Fruit fly (Drosophila melanogaster) whole organism, embryonic: ENCODE data around the gene Not10.

ENCODE experiments used
- Ada2b ChIP-seq: fragments of 200-800 bp; sonication (Bioruptor generic); IDR thresholded peaks from 2 replicates; pipeline ENCODE4 v1.3.6; 2022; ENCODE audit warnings: missing biosample characterization, missing genetic modification characterization
- Atf3 ChIP-seq: fragments of 200-800 bp; sonication (Bioruptor generic); optimal IDR thresholded peaks from 3 replicates; lab custom pipeline; 2016; ENCODE audit warnings: missing biosample characterization, missing genetic modification characterization
- B-H1 ChIP-seq: fragments of 200-800 bp; sonication (Bioruptor generic); IDR thresholded peaks from 3 replicates; pipeline ENCODE4 v1.3.6; 2022; ENCODE audit warnings: missing biosample characterization, missing genetic modification characterization
- BtbVII ChIP-seq: fragments of 200-800 bp; sonication (Bioruptor generic); optimal IDR thresholded peaks from 3 replicates; lab custom pipeline; 2017; ENCODE audit warnings: missing biosample characterization, mild to moderate bottlenecking, missing genetic modification characterization
- CG1024 ChIP-seq: fragments of 200-800 bp; sonication (Bioruptor generic); IDR thresholded peaks from 2 replicates; pipeline ENCODE4 v1.3.6; 2022; ENCODE audit warnings: missing biosample characterization, missing genetic modification characterization
- CG10274 ChIP-seq: fragments of 200-800 bp; sonication (Bioruptor generic); optimal IDR thresholded peaks from 3 replicates; lab custom pipeline; 2017; ENCODE audit warnings: missing biosample characterization, mild to moderate bottlenecking, missing genetic modification characterization
- CG12155 ChIP-seq: fragments of 200-800 bp; sonication (Bioruptor generic); optimal IDR thresholded peaks from 3 replicates; lab custom pipeline; 2016; ENCODE audit warnings: missing biosample characterization, missing genetic modification characterization
- CG13894 ChIP-seq: fragments of 200-800 bp; sonication (Bioruptor generic); optimal IDR thresholded peaks from 3 replicates; lab custom pipeline; 2018; ENCODE audit warnings: missing biosample characterization, mild to moderate bottlenecking, missing genetic modification characterization, moderate library complexity
- CG14014 ChIP-seq: fragments of 200-800 bp; sonication (Bioruptor generic); IDR thresholded peaks from 2 replicates; pipeline ENCODE4 v1.3.6; 2022; ENCODE audit warnings: missing biosample characterization, missing genetic modification characterization
- CG15514 ChIP-seq: fragments of 200-800 bp; sonication (Bioruptor generic); optimal IDR thresholded peaks from 3 replicates; lab custom pipeline; 2017; ENCODE audit warnings: missing biosample characterization, missing genetic modification characterization, mild to moderate bottlenecking, moderate library complexity, missing genetic modification reagents
- CG15601 ChIP-seq: fragments of 200-800 bp; sonication (Bioruptor generic); optimal IDR thresholded peaks from 3 replicates; lab custom pipeline; 2019; ENCODE audit warnings: missing biosample characterization, mild to moderate bottlenecking, missing genetic modification characterization, moderate library complexity
- CG16779 ChIP-seq: fragments of 200-800 bp; sonication (Bioruptor generic); IDR thresholded peaks from 2 replicates; pipeline ENCODE4 v1.3.6; 2022; ENCODE audit warnings: missing biosample characterization, missing genetic modification characterization
- CG16815 ChIP-seq: fragments of 200-800 bp; sonication (Bioruptor generic); optimal IDR thresholded peaks from 3 replicates; lab custom pipeline; 2017; ENCODE audit warnings: missing biosample characterization, mild to moderate bottlenecking, missing genetic modification characterization
- CG17829 ChIP-seq: fragments of 200-800 bp; optimal IDR thresholded peaks from 2 replicates; lab custom pipeline; 2019; ENCODE audit warnings: missing biosample characterization, mild to moderate bottlenecking, missing genetic modification characterization, moderate library complexity
- CG18262 ChIP-seq: fragments of 200-800 bp; optimal IDR thresholded peaks from 3 replicates; lab custom pipeline; 2019; ENCODE audit warnings: missing biosample characterization, mild to moderate bottlenecking, missing genetic modification characterization, moderate library complexity
- CG3281 ChIP-seq: fragments of 200-800 bp; sonication (Bioruptor generic); optimal IDR thresholded peaks from 3 replicates; lab custom pipeline; 2017; ENCODE audit warnings: missing biosample characterization, mild to moderate bottlenecking, missing genetic modification characterization
- CG6765 ChIP-seq: fragments of 200-800 bp; sonication (Bioruptor generic); optimal IDR thresholded peaks from 3 replicates; lab custom pipeline; 2017; ENCODE audit warnings: missing biosample characterization, mild to moderate bottlenecking, missing genetic modification characterization
- CG7372 ChIP-seq: fragments of 200-800 bp; sonication (Bioruptor generic); IDR thresholded peaks from 2 replicates; pipeline ENCODE4 v1.3.6; 2022; ENCODE audit warnings: missing biosample characterization, missing genetic modification characterization
- CG7556 ChIP-seq: fragments of 200-800 bp; sonication (Bioruptor generic); optimal IDR thresholded peaks from 2 replicates; lab custom pipeline; 2017; ENCODE audit warnings: missing biosample characterization, mild to moderate bottlenecking, missing genetic modification characterization
- CG9797 ChIP-seq: fragments of 200-800 bp; sonication (Bioruptor generic); optimal IDR thresholded peaks from 3 replicates; lab custom pipeline; 2018; ENCODE audit warnings: missing biosample characterization, mild to moderate bottlenecking, missing genetic modification characterization
- CG9932 ChIP-seq: fragments of 200-800 bp; sonication (Bioruptor generic); IDR thresholded peaks from 2 replicates; pipeline ENCODE4 v1.3.6; 2022; ENCODE audit warnings: missing biosample characterization, missing genetic modification characterization
- Camta ChIP-seq: fragments of 200-800 bp; sonication (Bioruptor generic); optimal IDR thresholded peaks from 2 replicates; lab custom pipeline; 2016; ENCODE audit warnings: missing biosample characterization, missing genetic modification characterization
- CkIIα-i1 ChIP-seq: fragments of 200-800 bp; sonication (Bioruptor generic); IDR thresholded peaks from 2 replicates; pipeline ENCODE4 v1.3.6; 2022; ENCODE audit warnings: missing biosample characterization, missing genetic modification characterization
- Dip2 ChIP-seq: fragments of 200-800 bp; sonication (Bioruptor generic); IDR thresholded peaks from 2 replicates; pipeline ENCODE4 v1.3.6; 2022; ENCODE audit warnings: missing biosample characterization, missing genetic modification characterization
- Gug ChIP-seq: fragments of 200-800 bp; sonication (Bioruptor generic); IDR thresholded peaks from 4 replicates; pipeline ENCODE4 v1.3.6; 2022; ENCODE audit warnings: missing biosample characterization, missing genetic modification characterization
- HLH4C ChIP-seq: fragments of 200-800 bp; sonication (Bioruptor generic); IDR thresholded peaks from 3 replicates; pipeline ENCODE4 v1.3.6; 2022; ENCODE audit warnings: missing biosample characterization, missing genetic modification characterization; ENCODE audit not compliant: partially characterized antibody
- Hr78 ChIP-seq, 2 experiments: fragments of 200-800 bp in 1 of 2; fragments of >200 bp in 1 of 2; sonication (Bioruptor generic) in 1 of 2; optimal IDR thresholded peaks; 2 replicates each; lab custom pipeline; 2017 to 2019; ENCODE audit warnings: missing biosample characterization in 2 of 2, missing genetic modification characterization in 2 of 2, mild to moderate bottlenecking in 1 of 2, moderate library complexity in 1 of 2
- NK7.1 ChIP-seq: fragments of 200-800 bp; sonication (Bioruptor generic); optimal IDR thresholded peaks from 3 replicates; lab custom pipeline; 2016; ENCODE audit warnings: missing biosample characterization, missing genetic modification characterization
- Scr ChIP-seq: fragments of 200-800 bp; sonication (Bioruptor generic); IDR thresholded peaks from 2 replicates; pipeline ENCODE4 v1.3.6; 2022; ENCODE audit warnings: missing biosample characterization, missing genetic modification characterization; ENCODE audit not compliant: partially characterized antibody
- TFAM ChIP-seq: fragments of 200-800 bp; sonication (Bioruptor generic); optimal IDR thresholded peaks from 2 replicates; lab custom pipeline; 2017; ENCODE audit warnings: missing biosample characterization, missing genetic modification characterization, inconsistent platforms
- Xrp1 ChIP-seq: fragments of 200-800 bp; sonication (Bioruptor generic); IDR thresholded peaks from 2 replicates; pipeline ENCODE4 v1.3.6; 2022; ENCODE audit warnings: missing biosample characterization, missing genetic modification characterization
- ap ChIP-seq: fragments of 200-800 bp; sonication (Bioruptor generic); IDR thresholded peaks from 2 replicates; pipeline ENCODE4 v1.3.6; 2022; ENCODE audit warnings: missing biosample characterization, missing genetic modification characterization
- bab2 ChIP-seq: fragments of 200-800 bp; sonication (Bioruptor generic); optimal IDR thresholded peaks from 2 replicates; lab custom pipeline; 2016; ENCODE audit warnings: missing biosample characterization, missing genetic modification characterization
- bcd ChIP-seq: fragments of 200-800 bp; sonication (Bioruptor generic); optimal IDR thresholded peaks from 2 replicates; lab custom pipeline; 2017; ENCODE audit warnings: missing biosample characterization, mild to moderate bottlenecking, missing genetic modification characterization
- bowl ChIP-seq: fragments of 200-800 bp; sonication (Bioruptor generic); IDR thresholded peaks from 2 replicates; pipeline ENCODE4 v1.3.6; 2022; ENCODE audit warnings: missing biosample characterization, missing genetic modification characterization
- eyg ChIP-seq: fragments of 200-800 bp; sonication (Bioruptor generic); optimal IDR thresholded peaks from 3 replicates; lab custom pipeline; 2016; ENCODE audit warnings: missing biosample characterization, missing genetic modification characterization
- gfzf ChIP-seq: fragments of 200-800 bp; sonication (Bioruptor generic); optimal IDR thresholded peaks from 2 replicates; lab custom pipeline; 2016; ENCODE audit warnings: missing biosample characterization, mild to moderate bottlenecking, missing genetic modification characterization, moderate library complexity
- gro ChIP-seq: fragments of 200-800 bp; sonication (Bioruptor generic); optimal IDR thresholded peaks from 2 replicates; lab custom pipeline; 2016; ENCODE audit warnings: missing biosample characterization, missing genetic modification characterization
- hb ChIP-seq: fragments of 200-800 bp; sonication (Bioruptor generic); IDR thresholded peaks from 3 replicates; pipeline ENCODE4 v1.3.6; 2022; ENCODE audit warnings: missing biosample characterization, missing genetic modification characterization; ENCODE audit not compliant: partially characterized antibody
- inv ChIP-seq: fragments of 200-800 bp; sonication (Bioruptor generic); IDR thresholded peaks from 2 replicates; pipeline ENCODE4 v1.3.6; 2022; ENCODE audit warnings: missing biosample characterization, missing genetic modification characterization; ENCODE audit not compliant: partially characterized antibody
- lola ChIP-seq, 3 experiments: fragments of >200 bp in 2 of 3; fragments of 200-800 bp in 1 of 3; sonication (Bioruptor generic) in 1 of 3; optimal IDR thresholded peaks; 2 replicates each; lab custom pipeline; 2017 to 2019; ENCODE audit warnings: missing biosample characterization in 3 of 3, missing genetic modification characterization in 3 of 3, mild to moderate bottlenecking in 1 of 3, moderate library complexity in 1 of 3
- ranshi ChIP-seq: fragments of 200-800 bp; sonication (Bioruptor generic); IDR thresholded peaks from 2 replicates; pipeline ENCODE4 v1.3.6; 2022; ENCODE audit warnings: missing biosample characterization, missing genetic modification characterization
- repo ChIP-seq: fragments of 200-800 bp; sonication (Bioruptor generic); optimal IDR thresholded peaks from 2 replicates; lab custom pipeline; 2016; ENCODE audit warnings: missing biosample characterization, missing genetic modification characterization
- sc ChIP-seq, 3 experiments: fragments of >200 bp in 2 of 3; fragments of 200-800 bp in 1 of 3; sonication (Bioruptor generic) in 1 of 3; optimal IDR thresholded peaks; 2 replicates in 2 of 3; 3 replicates in 1 of 3; lab custom pipeline; 2017; ENCODE audit warnings: mild to moderate bottlenecking in 1 of 3, missing biosample characterization in 1 of 3, missing genetic modification characterization in 1 of 3, missing genetic modification reagents in 1 of 3
- sisA ChIP-seq: fragments of 200-800 bp; sonication (Bioruptor generic); IDR thresholded peaks from 2 replicates; pipeline ENCODE4 v1.3.6; 2022; ENCODE audit warnings: missing biosample characterization, missing genetic modification characterization
- slp2 ChIP-seq: fragments of 200-800 bp; sonication (Bioruptor generic); optimal IDR thresholded peaks from 2 replicates; lab custom pipeline; 2016; ENCODE audit warnings: missing biosample characterization, missing genetic modification characterization
- tna ChIP-seq: fragments of 200-800 bp; sonication (Bioruptor generic); IDR thresholded peaks from 2 replicates; pipeline ENCODE4 v1.3.6; 2022; ENCODE audit warnings: missing biosample characterization, missing genetic modification characterization; ENCODE audit not compliant: partially characterized antibody
- unc-4 ChIP-seq: fragments of 200-800 bp; sonication (Bioruptor generic); IDR thresholded peaks from 2 replicates; pipeline ENCODE4 v1.3.6; 2022; ENCODE audit warnings: missing biosample characterization, missing genetic modification characterization; ENCODE audit not compliant: partially characterized antibody
- wdn ChIP-seq: fragments of 200-800 bp; sonication (Bioruptor generic); IDR thresholded peaks from 2 replicates; pipeline ENCODE4 v1.3.6; 2022; ENCODE audit warnings: missing biosample characterization, missing genetic modification characterization
- zf30C ChIP-seq: fragments of 200-800 bp; sonication (Bioruptor generic); optimal IDR thresholded peaks from 3 replicates; lab custom pipeline; 2018; ENCODE audit warnings: missing biosample characterization, mild to moderate bottlenecking, missing genetic modification characterization

Not10 gene

DNA sequence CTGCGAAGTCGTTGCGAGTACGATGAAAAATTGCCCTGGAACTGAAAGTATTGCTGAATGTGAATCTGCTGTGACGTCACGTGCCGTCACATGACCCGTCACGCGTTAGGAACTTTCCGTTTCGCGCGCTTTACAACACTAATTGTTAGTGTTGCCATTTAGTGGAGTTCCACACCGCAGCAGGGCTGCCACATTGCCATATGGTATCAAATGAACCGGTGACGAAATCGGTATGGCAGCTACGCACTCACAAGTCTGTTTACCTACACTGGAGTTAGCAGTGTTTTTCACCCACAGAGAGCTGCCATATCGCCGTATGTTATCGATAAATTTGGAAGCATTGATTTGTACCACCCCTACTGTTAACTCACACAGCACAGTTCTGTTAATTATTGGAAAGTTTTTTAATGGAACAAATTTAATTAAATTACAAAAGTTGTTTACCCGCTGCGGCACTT is 2.7 kb upstream of the Not10 start, which contains the start of the genes Vha55 and Snx3 (continued):
- TF ChIP-seq CG10274 (GFP tag; lab: Kevin White, UChicago): no peak
- TF ChIP-seq CG16815 (GFP tag; lab: Kevin White, UChicago): peak; percentile 51
- no peak for TF ChIP-seq hb (GFP tag; lab: Robert Waterston, UW)
- TF ChIP-seq CG7556 (GFP tag; lab: Kevin White, UChicago): no peak
- TF ChIP-seq Gug (GFP tag; lab: Robert Waterston, UW): peak; percentile 78
- no peak for TF ChIP-seq Ada2b
- peak; percentile 44 for TF ChIP-seq BtbVII (GFP tag; lab: Kevin White, UChicago)
- TF ChIP-seq repo: peak; percentile 27
- no peak for TF ChIP-seq Scr (GFP tag; lab: Robert Waterston, UW)
- TF ChIP-seq CG16779: no peak
- TF ChIP-seq lola (GFP tag; optimal IDR thresholded peaks at IDR 0.05; lab: Kevin White, UChicago): no peak
- no peak for TF ChIP-seq Xrp1
- TF ChIP-seq CG15514: peak; percentile 98
- no peak for TF ChIP-seq CG14014 (GFP tag; lab: Robert Waterston, UW)
- peak in 1 of 2 experiments; percentile 25 for TF ChIP-seq Hr78 (GFP tag; optimal IDR thresholded peaks at IDR 0.05; lab: Kevin White, UChicago)
- no peak for TF ChIP-seq sisA (GFP tag; lab: Robert Waterston, UW)
- TF ChIP-seq tna: no peak
- TF ChIP-seq ranshi: no peak
- TF ChIP-seq bcd: peak; percentile 73
- TF ChIP-seq eyg (GFP tag; lab: Kevin White, UChicago): peak; percentile 67
- no peak for TF ChIP-seq unc-4 (GFP tag; lab: Robert Waterston, UW)
- TF ChIP-seq Dip2 (GFP tag; lab: Robert Waterston, UW): no peak
- peak; percentile 98 for TF ChIP-seq gfzf (GFP tag; lab: Kevin White, UChicago)
- no peak for TF ChIP-seq CG1024
- peak; percentile 95 for TF ChIP-seq CG9797 (GFP tag; lab: Kevin White, UChicago)
- peak; percentile 80 for TF ChIP-seq CG15601 (tag; lab: Kevin White, UChicago)
- TF ChIP-seq NK7.1 (GFP tag; lab: Kevin White, UChicago): peak; percentile 77
- TF ChIP-seq CG7372 (GFP tag; lab: Robert Waterston, UW): no peak
- TF ChIP-seq gro (GFP tag; lab: Kevin White, UChicago): peak; percentile 93
- TF ChIP-seq TFAM (GFP tag; lab: Kevin White, UChicago): no peak
- TF ChIP-seq Camta: peak; percentile 83
- peak; percentile 27 for TF ChIP-seq slp2 (GFP tag; lab: Kevin White, UChicago)
- TF ChIP-seq inv: no peak
- TF ChIP-seq CkIIα-i1 (GFP tag; lab: Robert Waterston, UW): no peak
- no peak for TF ChIP-seq CG9932
- TF ChIP-seq bowl (GFP tag; lab: Robert Waterston, UW): no peak
- no peak for TF ChIP-seq B-H1 (GFP tag; lab: Robert Waterston, UW)
- peak; percentile 23 for TF ChIP-seq CG18262 (tag; lab: Kevin White, UChicago)
- TF ChIP-seq zf30C: no peak
- no peak for TF ChIP-seq HLH4C
- TF ChIP-seq wdn (GFP tag; lab: Robert Waterston, UW): no peak
- peak; percentile 85 for TF ChIP-seq bab2 (GFP tag; lab: Kevin White, UChicago)
- TF ChIP-seq Atf3 (GFP tag; lab: Kevin White, UChicago): peak; percentile 95
- TF ChIP-seq CG12155 (GFP tag; lab: Kevin White, UChicago): peak; percentile 88
- no peak for TF ChIP-seq sc (optimal IDR thresholded peaks at IDR 0.05; lab: Kevin White, UChicago)
- TF ChIP-seq sc (GFP tag; optimal IDR thresholded peaks at IDR 0.05; lab: Kevin White, UChicago): no peak
- peak; percentile 37 for TF ChIP-seq CG6765
- TF ChIP-seq CG13894 (tag; lab: Kevin White, UChicago): peak; percentile 91
- peak; percentile 82 for TF ChIP-seq CG17829
- TF ChIP-seq ap (GFP tag; lab: Robert Waterston, UW): no peak
- TF ChIP-seq CG3281: no peak
